Worm (Caenorhabditis elegans) whole organism, L1 larva: ENCODE results near the gene F37H8.6.

Source experiments
- C04F5.9 ChIP-seq: sonication (generic microtip); optimal IDR thresholded peaks from 2 replicates; lab custom pipeline; 2016; ENCODE audit warnings: missing genetic modification characterization, missing compliant biosample characterization
- C16A3.4 ChIP-seq: fragments of 150-350 bp; optimal IDR thresholded peaks from 2 replicates; lab custom pipeline; 2014; ENCODE audit warnings: missing biosample characterization, missing genetic modification characterization
- C34B4.2 ChIP-seq: sonication (generic microtip); optimal IDR thresholded peaks from 2 replicates; lab custom pipeline; 2017; ENCODE audit warnings: mild to moderate bottlenecking, missing genetic modification characterization, missing compliant biosample characterization
- aha-1 ChIP-seq: fragments of 150-350 bp; optimal IDR thresholded peaks from 2 replicates; lab custom pipeline; 2014; ENCODE audit warnings: missing biosample characterization, missing genetic modification characterization
- alr-1 ChIP-seq: fragments of 200-800 bp; sonication (Bioruptor generic); optimal IDR thresholded peaks from 2 replicates; lab custom pipeline; 2018; ENCODE audit warnings: borderline replicate concordance, mild to moderate bottlenecking, missing genetic modification characterization, missing compliant biosample characterization
- ceh-63 ChIP-seq: fragments of 200-800 bp; sonication (Bioruptor generic); optimal IDR thresholded peaks from 2 replicates; lab custom pipeline; 2018; ENCODE audit warnings: mild to moderate bottlenecking, missing genetic modification characterization, missing compliant biosample characterization
- ceh-88 ChIP-seq: fragments of 200-800 bp; sonication (Bioruptor generic); IDR thresholded peaks from 2 replicates; pipeline ENCODE4 v1.3.6; 2022; ENCODE audit warnings: missing genetic modification characterization, missing compliant biosample characterization
- ceh-90 ChIP-seq: sonication (generic microtip); optimal IDR thresholded peaks from 2 replicates; lab custom pipeline; 2016; ENCODE audit warnings: missing genetic modification characterization, missing compliant biosample characterization
- ces-1 ChIP-seq: fragments of 150-350 bp; optimal IDR thresholded peaks from 2 replicates; lab custom pipeline; 2014; ENCODE audit warnings: missing biosample characterization, missing genetic modification reagents, missing genetic modification characterization
- dpl-1 ChIP-seq, 3 experiments: fragments of 150-350 bp in 2 of 3; sonication (generic microtip) in 1 of 3; optimal IDR thresholded peaks; 2 replicates each; lab custom pipeline; 2014 to 2017; ENCODE audit warnings: missing biosample characterization in 3 of 3, missing genetic modification characterization in 3 of 3, missing genetic modification reagents in 3 of 3
- efl-1 ChIP-seq, 4 experiments: fragments of 150-350 bp; optimal IDR thresholded peaks in 3 of 4; peaks in 1 of 4; 1 replicate in 1 of 4; 2 replicates in 3 of 4; lab custom pipeline; 2014; ENCODE audit warnings: missing biosample characterization in 2 of 4, missing genetic modification characterization in 2 of 4, missing genetic modification reagents in 2 of 4
- egl-27 ChIP-seq, 2 experiments: fragments of 150-350 bp in 1 of 2; sonication (generic microtip); optimal IDR thresholded peaks; 3 replicates each; lab custom pipeline; 2017 to 2018; ENCODE audit warnings: missing biosample characterization in 2 of 2, missing genetic modification characterization in 2 of 2, missing genetic modification reagents in 2 of 2
- elt-3 ChIP-seq, 6 experiments: fragments of 150-350 bp in 1 of 6; sonication (generic microtip); optimal IDR thresholded peaks; 2 replicates each; lab custom pipeline; 2017 to 2018; ENCODE audit warnings: missing biosample characterization in 6 of 6, missing genetic modification characterization in 6 of 6, inconsistent platforms in 1 of 6
- ets-5 ChIP-seq: fragments of 200-800 bp; sonication (Bioruptor generic); IDR thresholded peaks from 2 replicates; pipeline ENCODE4 v1.3.6; 2022; ENCODE audit warnings: missing genetic modification characterization, missing compliant biosample characterization
- fkh-8 ChIP-seq: sonication (generic microtip); optimal IDR thresholded peaks from 2 replicates; lab custom pipeline; 2016; ENCODE audit warnings: mild to moderate bottlenecking, missing genetic modification characterization, missing compliant biosample characterization
- fos-1 ChIP-seq: fragments of 150-350 bp; optimal IDR thresholded peaks from 2 replicates; lab custom pipeline; 2014; ENCODE audit warnings: missing biosample characterization, missing genetic modification characterization
- grh-1 ChIP-seq: fragments of 200-800 bp; sonication (Bioruptor generic); IDR thresholded peaks from 2 replicates; pipeline ENCODE4 v1.3.6; 2022; ENCODE audit warnings: missing genetic modification reagents, missing genetic modification characterization, missing compliant biosample characterization
- irx-1 ChIP-seq: sonication (generic microtip); optimal IDR thresholded peaks from 2 replicates; lab custom pipeline; 2016; ENCODE audit warnings: missing genetic modification characterization, missing compliant biosample characterization
- isw-1 ChIP-seq: fragments of 200-800 bp; sonication (Bioruptor generic); IDR thresholded peaks from 2 replicates; pipeline ENCODE4 v1.3.6; 2022; ENCODE audit warnings: missing genetic modification characterization, missing compliant biosample characterization
- jun-1 ChIP-seq: fragments of 150-350 bp; optimal IDR thresholded peaks from 2 replicates; lab custom pipeline; 2014; ENCODE audit warnings: missing biosample characterization, missing genetic modification reagents, missing genetic modification characterization
- lin-14 ChIP-seq: fragments of 200-800 bp; sonication (Bioruptor generic); optimal IDR thresholded peaks from 2 replicates; lab custom pipeline; 2018; ENCODE audit warnings: mild to moderate bottlenecking, missing genetic modification characterization, moderate library complexity, missing compliant biosample characterization
- lin-15B ChIP-seq: fragments of 150-350 bp; sonication (generic microtip); optimal IDR thresholded peaks from 3 replicates; lab custom pipeline; 2014; ENCODE audit warnings: missing biosample characterization, missing genetic modification characterization
- lir-3 ChIP-seq: sonication (generic microtip); optimal IDR thresholded peaks from 2 replicates; lab custom pipeline; 2016; ENCODE audit warnings: mild to moderate bottlenecking, missing genetic modification characterization, moderate library complexity, missing compliant biosample characterization; ENCODE audit not compliant: poor library complexity
- lsy-2 ChIP-seq, 2 experiments: fragments of 150-350 bp; optimal IDR thresholded peaks; 2 replicates each; lab custom pipeline; 2014; ENCODE audit warnings: missing biosample characterization in 2 of 2, missing genetic modification characterization in 2 of 2
- nhr-12 ChIP-seq: sonication (generic microtip); optimal IDR thresholded peaks from 2 replicates; lab custom pipeline; 2017; ENCODE audit warnings: missing biosample characterization, missing genetic modification characterization
- nhr-19 ChIP-seq: fragments of 200-800 bp; sonication (Bioruptor generic); conservative IDR thresholded peaks from 2 replicates; pipeline ENCODE4 v1.3.6; 2022; ENCODE audit warnings: missing genetic modification characterization, missing compliant biosample characterization
- nhr-20 ChIP-seq: sonication (generic microtip); optimal IDR thresholded peaks from 2 replicates; lab custom pipeline; 2016; ENCODE audit warnings: mild to moderate bottlenecking, missing genetic modification characterization, missing compliant biosample characterization
- nhr-71 ChIP-seq: sonication (generic microtip); optimal IDR thresholded peaks from 2 replicates; lab custom pipeline; 2016; ENCODE audit warnings: mild to moderate bottlenecking, missing genetic modification characterization, moderate library complexity, missing compliant biosample characterization
- nhr-77 ChIP-seq: fragments of 150-350 bp; optimal IDR thresholded peaks from 2 replicates; lab custom pipeline; 2014; ENCODE audit warnings: missing biosample characterization, missing genetic modification characterization
- nhr-84 ChIP-seq: sonication (generic microtip); optimal IDR thresholded peaks from 2 replicates; lab custom pipeline; 2017; ENCODE audit warnings: missing biosample characterization, missing genetic modification characterization
- nhr-85 ChIP-seq: sonication (generic microtip); peaks from one replicate; lab custom pipeline; 2016; ENCODE audit warnings: missing genetic modification characterization, inconsistent platforms, missing compliant biosample characterization
- nhr-90 ChIP-seq: sonication (generic microtip); optimal IDR thresholded peaks from 2 replicates; lab custom pipeline; 2016; ENCODE audit warnings: mild to moderate bottlenecking, missing genetic modification characterization, missing compliant biosample characterization; ENCODE audit not compliant: poor library complexity
- pax-3 ChIP-seq: fragments of 200-800 bp; sonication (Bioruptor generic); optimal IDR thresholded peaks from 2 replicates; lab custom pipeline; 2018; ENCODE audit warnings: mild to moderate bottlenecking, missing genetic modification characterization, moderate library complexity, missing compliant biosample characterization
- pqm-1 ChIP-seq: sonication (generic microtip); optimal IDR thresholded peaks from 3 replicates; lab custom pipeline; 2017; ENCODE audit warnings: missing biosample characterization, missing genetic modification characterization
- rnt-1 ChIP-seq: sonication (generic microtip); optimal IDR thresholded peaks from 2 replicates; lab custom pipeline; 2016; ENCODE audit warnings: mild to moderate bottlenecking, missing genetic modification characterization, moderate library complexity, missing compliant biosample characterization
- skn-1 ChIP-seq: fragments of 150-350 bp; optimal IDR thresholded peaks from 2 replicates; lab custom pipeline; 2014; ENCODE audit warnings: missing biosample characterization, missing genetic modification characterization
- snu-23 ChIP-seq: sonication (generic microtip); optimal IDR thresholded peaks from 2 replicates; lab custom pipeline; 2016; ENCODE audit warnings: missing genetic modification characterization, missing compliant biosample characterization
- sup-37 ChIP-seq: fragments of 200-800 bp; sonication (Bioruptor generic); optimal IDR thresholded peaks from 2 replicates; lab custom pipeline; 2018; ENCODE audit warnings: mild to moderate bottlenecking, missing genetic modification characterization, missing compliant biosample characterization
- swsn-7 ChIP-seq: sonication (generic microtip); optimal IDR thresholded peaks from 2 replicates; lab custom pipeline; 2016; ENCODE audit warnings: missing genetic modification characterization, missing compliant biosample characterization
- tbx-2 ChIP-seq: sonication (generic microtip); optimal IDR thresholded peaks from 2 replicates; lab custom pipeline; 2016; ENCODE audit warnings: missing genetic modification characterization, missing compliant biosample characterization
- tlp-1 ChIP-seq: fragments of 150-350 bp; optimal IDR thresholded peaks from 2 replicates; lab custom pipeline; 2014; ENCODE audit warnings: missing biosample characterization, missing genetic modification characterization
- unc-130 ChIP-seq: fragments of 150-350 bp; optimal IDR thresholded peaks from 2 replicates; lab custom pipeline; 2017; ENCODE audit warnings: missing biosample characterization, missing genetic modification characterization, inconsistent platforms
- unc-62 ChIP-seq: fragments of 150-350 bp; optimal IDR thresholded peaks from 2 replicates; lab custom pipeline; 2014; ENCODE audit warnings: missing biosample characterization, missing genetic modification reagents, missing genetic modification characterization
- vab-15 ChIP-seq: sonication (generic microtip); optimal IDR thresholded peaks from 2 replicates; lab custom pipeline; 2017; ENCODE audit warnings: missing genotype, mild to moderate bottlenecking, missing genetic modification characterization, missing compliant biosample characterization
- zag-1 ChIP-seq: fragments of 150-350 bp; optimal IDR thresholded peaks from 2 replicates; lab custom pipeline; 2014; ENCODE audit warnings: missing biosample characterization, missing genetic modification characterization
- ztf-11 ChIP-seq, 2 experiments: sonication (generic microtip); optimal IDR thresholded peaks; 2 replicates each; lab custom pipeline; 2016 to 2017; ENCODE audit warnings: missing genetic modification characterization in 2 of 2, missing biosample characterization in 1 of 2, missing compliant biosample characterization in 1 of 2

F37H8.6 gene

ce11 chrII:11176441-11176840 is 835 bp downstream of the F37H8.6 start:
- no peak for TF ChIP-seq nhr-90 (tag; lab: Kevin White, UChicago)
- TF ChIP-seq efl-1 (optimal IDR thresholded peaks at IDR 0.05; lab: Kevin White, UChicago), result no peak
- TF ChIP-seq efl-1 (GFP tag; optimal IDR thresholded peaks at IDR 0.05 in 1 of 2; lab: Kevin White, UChicago), result peak in 1 of 2 experiments; percentile 73
- TF ChIP-seq lin-14 (GFP tag; lab: Kevin White, UChicago), result no peak
- peak; percentile 1 for TF ChIP-seq skn-1 (tag; lab: Kevin White, UChicago)
- no peak for TF ChIP-seq ceh-88
- no peak for TF ChIP-seq grh-1 (GFP tag; lab: Robert Waterston, UW)
- TF ChIP-seq ceh-63, result no peak
- TF ChIP-seq nhr-77 (tag; lab: Kevin White, UChicago), result no peak
- TF ChIP-seq C34B4.2 (tag; lab: Kevin White, UChicago), result no peak
- no peak for TF ChIP-seq jun-1 (tag; lab: Kevin White, UChicago)
- TF ChIP-seq dpl-1 (GFP tag; optimal IDR thresholded peaks at IDR 0.05; lab: Kevin White, UChicago), result peak in 1 of 3 experiments; percentile 3
- TF ChIP-seq ceh-90 (tag; lab: Kevin White, UChicago), result peak; percentile 10
- TF ChIP-seq nhr-71, result peak; percentile 15
- TF ChIP-seq rnt-1 (tag; lab: Kevin White, UChicago), result peak; percentile 49

- TF ChIP-seq ztf-11 (tag; optimal IDR thresholded peaks at IDR 0.05; lab: Kevin White, UChicago), result no peak
- TF ChIP-seq sup-37 (GFP tag; lab: Kevin White, UChicago), result no peak
- no peak for TF ChIP-seq swsn-7 (tag; lab: Kevin White, UChicago)
- no peak for TF ChIP-seq elt-3 (tag; optimal IDR thresholded peaks at IDR 0.05; lab: Kevin White, UChicago)
- TF ChIP-seq tbx-2 (tag; lab: Kevin White, UChicago), result no peak
- TF ChIP-seq C16A3.4 (tag; lab: Kevin White, UChicago), result no peak
- TF ChIP-seq dpl-1 (GFP tag; optimal IDR thresholded peaks at IDR 0.05; lab: Kevin White, UChicago), result no peak
- no peak for TF ChIP-seq unc-62 (GFP tag; lab: Kevin White, UChicago)
- TF ChIP-seq, all 84 proteins: peak for 0
Observed at ce11 chrII:11175347-11175746, 1.9 kb downstream of the F37H8.6 start.

- TF ChIP-seq vab-15 (tag; lab: Kevin White, UChicago) (no peak), nhr-85 (tag; lab: Kevin White, UChicago) (peak; percentile 95), elt-3 (tag; optimal IDR thresholded peaks at IDR 0.05; lab: Kevin White, UChicago) (peak in 1 of 6 experiments; percentile 42), nhr-20 (peak; percentile 82), lsy-2 (tag; optimal IDR thresholded peaks at IDR 0.05; lab: Kevin White, UChicago) (peak; percentile 31 to 67), isw-1 (no peak), ets-5 (no peak), nhr-19 (GFP tag; lab: Robert Waterston, UW) (peak; percentile 89), aha-1 (no peak), C34B4.2 (tag; lab: Kevin White, UChicago) (no peak), nhr-77 (tag; lab: Kevin White, UChicago) (peak; percentile 59), fos-1 (tag; lab: Kevin White, UChicago) (peak; percentile 61), pax-3 (tag; lab: Kevin White, UChicago) (peak; percentile 16), nhr-84 (no peak), jun-1 (tag; lab: Kevin White, UChicago) (peak; percentile 7), fkh-8 (tag; lab: Kevin White, UChicago) (peak; percentile 14), ceh-63 (no peak), alr-1 (tag; lab: Kevin White, UChicago) (no peak), lin-15B (tag; lab: Kevin White, UChicago) (no peak), lir-3 (tag; lab: Kevin White, UChicago) (no peak), nhr-12 (tag; lab: Kevin White, UChicago) (no peak), sup-37 (GFP tag; lab: Kevin White, UChicago) (peak; percentile 80), tlp-1 (tag; lab: Kevin White, UChicago) (no peak), grh-1 (GFP tag; lab: Robert Waterston, UW) (peak; percentile 77), C16A3.4 (tag; lab: Kevin White, UChicago) (peak; percentile 26), tbx-2 (tag; lab: Kevin White, UChicago) (peak; percentile 60), ceh-88 (peak; percentile 42), rnt-1 (tag; lab: Kevin White, UChicago) (peak; percentile 93), ztf-11 (tag; optimal IDR thresholded peaks at IDR 0.05; lab: Kevin White, UChicago) (peak in 1 of 2 experiments; percentile 50), C04F5.9 (tag; lab: Kevin White, UChicago) (peak; percentile 41), irx-1 (tag; lab: Kevin White, UChicago) (peak; percentile 43), unc-130 (tag; lab: Kevin White, UChicago) (no peak), pqm-1 (tag; lab: Kevin White, UChicago) (no peak), snu-23 (GFP tag; lab: Kevin White, UChicago) (peak; percentile 84), nhr-71 (peak; percentile 91), egl-27 (tag; optimal IDR thresholded peaks at IDR 0.05; lab: Kevin White, UChicago) (peak in 1 of 2 experiments; percentile 9), zag-1 (no peak), ces-1 (no peak)
Observed at ce11 chrII:11167039-11167438, 10.2 kb downstream of the F37H8.6 start.
